Fruit fly (Drosophila melanogaster) ovary, adult (tissue): ENCODE measurements around the gene CG43273.

Source experiments
- CG17801 ChIP-seq: fragments of 200-800 bp; optimal IDR thresholded peaks from 2 replicates; lab custom pipeline; 2019; ENCODE audit warnings: missing biosample characterization, mild to moderate bottlenecking, missing genetic modification characterization, moderate library complexity; ENCODE audit not compliant: partially characterized antibody

The CG43273 gene

DNA sequence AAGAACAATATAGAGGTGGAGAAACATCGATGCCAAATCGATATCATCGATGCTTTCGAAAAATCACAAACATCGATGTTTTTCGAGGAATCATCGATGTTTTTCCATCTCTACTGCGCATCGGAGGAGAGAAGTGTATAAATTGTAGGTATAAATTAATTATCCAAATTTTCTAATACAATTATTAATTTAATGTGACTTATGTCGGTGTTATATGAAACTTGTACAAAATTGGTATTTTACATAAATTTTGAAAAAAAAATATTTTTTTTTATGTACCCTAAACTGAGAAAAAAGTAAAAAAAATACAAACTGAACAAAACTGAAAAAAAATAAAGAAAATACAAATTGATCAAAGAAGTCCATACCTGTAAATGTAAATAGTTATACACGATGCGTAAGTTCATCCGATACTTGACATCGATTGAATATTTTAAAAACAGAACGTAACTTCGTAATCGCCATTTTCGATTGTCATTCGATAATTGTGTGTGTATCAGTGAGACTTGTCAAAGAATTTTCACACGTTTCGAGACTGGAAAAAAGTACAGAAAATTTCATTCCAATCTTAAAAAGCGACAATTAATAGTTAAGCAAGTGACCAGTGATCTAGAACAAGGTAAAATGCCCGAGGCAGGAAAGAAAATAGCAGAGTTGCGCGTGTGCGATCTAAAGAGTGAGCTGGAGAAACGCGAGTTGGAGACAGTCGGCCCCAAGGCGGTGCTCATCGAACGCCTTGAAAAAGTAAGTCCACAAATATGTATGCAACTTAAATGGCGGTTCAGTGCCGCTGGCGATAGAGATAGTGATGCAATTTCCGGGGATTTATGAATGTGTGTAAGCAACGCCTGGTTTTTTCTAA, 12.9 kb upstream of the CG43273 start, which contains the start of the genes CG5808 and Saf-B:
Gene CG5808, minus strand, starts transcription at position 15 of the 862 bp plus-strand sequence.
Gene Saf-B, plus strand, starts transcription at position 472 of the 862 bp plus-strand sequence.
- TF ChIP-seq CG17801 (GFP tag; lab: Kevin White, UChicago), result no peak

DNA sequence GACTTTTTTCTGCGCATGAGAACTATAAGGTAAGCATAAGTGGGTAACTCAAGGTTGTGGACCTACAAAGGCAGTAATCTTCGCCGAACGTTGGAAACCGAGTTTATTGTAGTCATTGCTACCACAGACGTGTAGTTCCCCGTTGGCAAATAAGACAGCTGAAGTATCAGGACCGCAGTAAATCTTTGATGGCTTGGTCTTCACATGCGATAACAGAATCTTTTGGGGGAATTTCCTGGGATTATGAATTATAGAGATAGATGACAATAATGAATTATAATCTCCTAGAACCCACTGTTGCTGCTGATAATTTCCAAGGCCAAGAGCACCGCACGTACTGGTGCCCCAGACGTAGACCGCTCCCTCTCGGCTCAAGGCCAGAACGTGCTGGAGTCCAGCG, 7.0 kb upstream of the CG43273 start:
- no peak for TF ChIP-seq CG17801 (GFP tag; lab: Kevin White, UChicago)

DNA sequence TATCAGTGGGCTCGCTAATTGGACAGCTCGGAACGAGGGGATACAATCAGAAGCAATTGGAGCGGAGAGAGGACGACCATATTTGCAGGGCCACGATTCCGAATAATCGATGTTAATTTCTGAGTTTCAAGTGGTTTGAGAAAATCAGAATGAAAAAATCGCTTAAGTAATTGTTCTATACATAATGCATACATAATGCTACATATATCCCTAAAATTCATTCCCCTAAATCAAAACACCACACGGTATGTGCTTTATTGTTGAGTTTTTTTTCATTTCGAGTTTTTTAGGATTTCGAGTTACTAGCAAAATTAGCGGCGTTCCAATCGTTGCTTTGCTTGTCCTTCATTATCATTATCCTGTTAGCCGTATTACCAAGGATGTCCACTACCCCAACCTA, 4.6 kb upstream of the CG43273 start, which contains the start of gene niki:
Gene niki, minus strand, starts transcription at position 101 of the 400 bp plus-strand sequence.
- TF ChIP-seq CG17801 (GFP tag; lab: Kevin White, UChicago), result no peak

DNA sequence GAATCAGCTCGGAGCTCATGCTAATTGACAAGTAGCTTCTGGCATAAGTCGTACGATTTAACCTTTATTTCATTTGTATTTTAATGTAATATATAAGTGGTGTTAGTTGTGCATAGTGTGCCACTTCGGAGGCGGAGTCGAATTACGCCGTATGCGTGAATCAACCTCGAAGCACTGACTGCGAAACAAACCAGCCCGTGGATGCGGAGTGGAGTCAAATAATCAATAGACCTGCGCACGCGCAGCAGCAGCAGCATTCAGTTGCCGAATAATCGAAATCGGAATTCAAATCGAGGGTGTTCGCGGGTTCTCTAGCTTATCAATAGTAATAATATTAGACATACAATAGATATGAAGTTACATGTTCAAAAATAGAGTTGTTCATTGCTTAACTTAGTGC, 1.9 kb upstream of the CG43273 start, which contains the start of gene RabX4:
Gene RabX4, minus strand, starts transcription at position 176 of the 400 bp plus-strand sequence.
- TF ChIP-seq CG17801 (GFP tag; lab: Kevin White, UChicago), result no peak

DNA sequence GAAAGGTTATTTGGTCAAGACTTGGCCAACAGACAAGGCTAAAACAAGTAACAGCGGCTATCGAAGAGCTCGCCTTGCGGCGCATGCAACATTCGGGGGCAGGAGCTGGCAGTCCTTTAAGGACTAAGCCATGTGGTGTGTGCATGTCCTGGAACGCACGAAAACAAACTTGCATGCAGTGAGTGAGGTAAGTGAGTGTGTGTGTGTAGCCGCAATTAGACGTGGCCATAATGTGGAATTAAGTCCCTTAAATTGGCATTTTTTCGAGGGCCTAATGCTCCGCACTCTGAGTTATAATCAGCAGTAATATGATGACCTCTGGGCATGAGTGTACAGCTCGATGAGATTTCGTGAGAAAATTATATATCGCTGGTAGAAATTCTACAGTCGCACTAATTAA, 3.6 kb downstream of the CG43273 start, which contains the start of gene sosie:
Gene sosie, plus strand, starts transcription at position 301 of the 400 bp plus-strand sequence.
- no peak for TF ChIP-seq CG17801 (GFP tag; lab: Kevin White, UChicago)

DNA sequence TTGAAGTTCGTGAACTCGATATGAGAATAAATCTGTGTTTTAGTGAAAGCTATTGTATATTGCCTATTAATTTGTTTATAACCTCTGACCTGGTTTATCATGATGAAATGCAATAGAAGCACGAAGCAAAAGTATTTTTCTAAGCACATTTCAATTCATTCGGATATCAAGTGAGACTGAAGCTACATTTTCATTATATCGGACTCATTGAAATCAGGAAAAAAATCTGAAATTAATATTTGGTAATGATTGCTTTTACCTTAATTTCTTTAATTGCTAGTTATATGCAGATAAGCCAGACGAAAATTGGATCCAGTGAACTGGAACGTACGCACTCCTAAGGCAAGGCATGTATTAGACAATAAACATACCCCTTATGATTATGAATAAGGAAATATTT, 11.0 kb downstream of the CG43273 start, which contains the start of gene CG33658:
Gene CG33658, minus strand, starts transcription at position 101 of the 400 bp plus-strand sequence.
- TF ChIP-seq CG17801 (GFP tag; lab: Kevin White, UChicago), result no peak

DNA sequence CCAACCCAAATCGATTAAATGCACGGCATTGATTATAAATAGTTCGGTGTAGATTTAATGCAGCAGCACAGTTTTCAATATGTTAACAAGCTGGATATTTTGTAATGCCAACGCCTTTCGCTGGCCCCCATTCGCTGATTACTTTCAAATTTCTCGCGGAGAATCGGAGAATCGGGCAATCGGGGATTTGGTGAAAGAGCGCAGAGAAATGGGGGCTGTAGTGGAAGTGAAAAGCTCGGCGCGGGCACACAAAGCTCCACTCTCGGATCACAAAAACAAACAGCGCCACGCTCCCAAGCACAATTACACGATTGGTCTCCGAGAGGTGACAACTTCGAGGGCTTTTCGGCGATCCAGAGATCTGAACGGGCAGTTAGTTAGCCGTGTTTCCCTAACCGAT, 11.5 kb downstream of the CG43273 start, which contains the start of gene Esp:
Gene Esp, plus strand, starts transcription at position 301 of the 400 bp plus-strand sequence.
- no peak for TF ChIP-seq CG17801 (GFP tag; lab: Kevin White, UChicago)

DNA sequence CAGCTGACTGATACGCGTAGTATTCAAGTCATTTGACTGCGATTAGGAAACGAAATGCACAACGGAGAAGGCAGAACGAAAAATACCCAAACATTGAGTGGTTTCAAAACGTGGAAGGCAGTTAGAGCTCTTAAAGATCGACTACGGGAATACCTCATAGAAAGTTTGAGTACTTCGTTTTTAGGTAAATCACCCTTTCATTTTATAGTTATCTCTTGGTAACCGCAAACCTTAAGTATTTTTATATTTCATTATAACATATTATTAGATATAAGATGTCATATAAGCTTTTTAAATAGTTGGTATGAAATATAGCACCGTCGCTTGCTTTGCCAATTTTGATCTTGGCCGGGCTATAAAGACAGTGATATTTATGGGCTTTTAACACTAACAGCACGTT, 15.0 kb downstream of the CG43273 start:
- TF ChIP-seq CG17801 (GFP tag; lab: Kevin White, UChicago), result no peak

DNA sequence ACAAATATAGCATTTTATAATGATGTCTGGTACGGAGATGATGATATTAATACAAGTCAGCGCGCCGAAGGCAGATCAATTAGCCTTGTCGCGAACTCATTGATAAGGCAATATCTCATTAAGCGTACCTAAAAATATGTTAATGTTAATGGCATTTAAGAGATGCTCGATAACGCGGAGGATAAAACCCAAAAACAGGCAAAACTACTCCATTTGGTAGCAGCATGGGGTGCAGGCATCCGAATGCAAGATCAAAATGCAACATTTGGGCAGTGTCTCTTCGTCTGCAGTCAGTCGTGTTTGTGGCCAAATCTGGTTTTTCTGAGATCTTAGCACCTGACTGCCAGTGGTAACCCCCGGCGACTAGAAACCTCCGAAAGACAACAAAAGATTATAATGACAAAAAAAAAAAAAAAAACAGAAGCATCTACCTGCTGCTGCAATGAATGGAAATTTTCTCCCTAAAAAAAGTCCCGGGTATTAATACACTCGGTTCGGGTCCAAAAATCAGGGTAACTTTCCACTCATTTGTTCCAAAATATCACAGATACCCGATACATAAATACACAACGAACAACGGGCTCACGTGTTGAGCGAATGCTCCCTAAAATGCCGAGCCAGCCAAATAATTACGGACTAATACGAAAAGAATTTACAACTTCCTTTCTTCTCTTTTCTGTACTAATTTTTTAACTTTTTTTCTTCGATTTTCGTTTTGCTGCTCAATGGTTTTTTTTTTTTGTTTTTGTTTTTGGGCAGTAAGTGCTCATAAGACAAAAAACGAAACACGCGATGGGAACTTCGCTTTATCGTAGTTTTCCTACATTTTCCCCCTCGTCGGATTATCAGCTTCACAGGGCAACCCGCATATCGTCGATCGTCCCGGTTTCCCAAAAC, 16.1 kb downstream of the CG43273 start:
- TF ChIP-seq CG17801 (GFP tag; lab: Kevin White, UChicago), result peak; percentile 71

DNA sequence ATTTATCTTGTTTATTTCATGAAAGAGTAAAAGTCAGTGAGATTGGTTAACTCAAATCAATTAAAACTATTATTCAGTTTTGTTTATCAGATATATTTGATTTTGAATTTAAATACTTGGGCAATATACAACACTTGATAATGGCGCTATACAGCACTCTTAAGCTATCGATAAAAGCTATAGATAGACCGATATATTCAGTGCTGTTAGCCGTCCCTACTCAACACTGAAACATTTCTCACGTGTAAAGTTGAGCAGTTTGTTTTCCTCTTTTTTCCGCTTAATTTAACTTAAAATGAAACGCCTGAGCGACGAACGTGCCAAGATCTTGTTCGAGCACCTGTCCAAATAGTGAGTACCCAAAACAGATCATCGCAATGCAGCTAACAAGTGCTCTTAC, 20.3 kb downstream of the CG43273 start, which contains the start of gene CG7006:
Gene CG7006, plus strand, starts transcription at position 208 of the 400 bp plus-strand sequence.
- peak; percentile 74 for TF ChIP-seq CG17801 (GFP tag; lab: Kevin White, UChicago)

DNA sequence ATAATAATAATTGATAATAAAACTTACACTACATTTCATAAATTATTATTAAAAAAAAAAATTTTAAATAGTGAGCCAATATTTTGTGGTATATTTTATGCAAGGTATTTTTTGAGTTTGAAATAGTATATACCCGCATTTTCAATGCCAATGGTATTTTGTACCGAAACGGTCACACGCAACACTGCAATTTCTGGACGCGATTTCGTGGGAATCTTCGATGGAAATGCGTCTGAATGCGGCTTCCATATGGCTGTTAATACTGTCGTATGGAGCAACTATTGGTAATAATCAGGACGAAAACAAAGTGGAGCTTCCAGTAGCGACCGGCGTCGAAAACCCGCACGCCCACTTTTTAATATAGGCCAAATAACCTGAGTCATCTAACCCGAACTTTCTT, 21.3 kb downstream of the CG43273 start, which contains the start of gene Nct:
Gene Nct, plus strand, starts transcription at position 173 of the 400 bp plus-strand sequence.
- TF ChIP-seq CG17801 (GFP tag; lab: Kevin White, UChicago), result peak; percentile 40

DNA sequence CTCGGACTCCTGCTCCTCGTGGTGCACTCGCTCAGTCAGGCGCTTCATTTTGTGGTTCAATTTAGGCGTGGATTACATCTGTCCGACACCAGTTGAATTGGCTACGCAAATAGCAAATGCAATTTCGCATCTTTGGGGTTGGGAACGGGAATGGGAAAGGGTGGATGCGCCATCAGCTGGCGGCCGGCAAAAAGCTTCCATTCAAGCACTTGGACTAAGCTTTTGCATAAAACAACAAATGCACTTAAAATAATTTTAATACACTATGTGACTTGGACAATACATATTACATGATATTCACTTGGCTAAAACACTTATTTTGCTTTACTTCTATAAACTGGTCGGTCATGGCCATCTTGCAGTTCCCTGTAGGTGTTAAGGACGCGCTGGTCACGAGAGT, 26.0 kb downstream of the CG43273 start, which contains the start of gene HDAC11:
Gene HDAC11, minus strand, starts transcription at position 101 of the 400 bp plus-strand sequence.
- no peak for TF ChIP-seq CG17801 (GFP tag; lab: Kevin White, UChicago)

DNA sequence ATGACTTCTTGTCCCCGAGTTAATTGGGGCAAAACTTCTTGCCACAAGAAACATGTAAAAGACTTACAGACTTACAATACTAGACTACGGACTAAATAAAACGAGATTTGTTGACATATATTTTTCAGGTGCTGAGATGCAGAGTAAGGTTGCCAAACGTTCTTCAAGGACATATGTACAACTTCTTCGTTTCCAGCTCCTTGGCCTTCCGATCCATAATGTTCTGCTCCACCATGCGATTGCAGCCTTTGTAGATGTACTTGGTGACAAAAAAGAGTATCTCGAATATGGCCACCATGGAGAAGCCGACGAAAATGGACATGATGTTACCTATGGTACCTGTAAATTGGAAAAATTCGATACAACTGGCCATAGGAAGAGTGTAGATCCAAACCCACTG, 27.4 kb downstream of the CG43273 start, which contains the start of gene CAH4:
Gene CAH4, minus strand, starts transcription at position 101 of the 400 bp plus-strand sequence.
- TF ChIP-seq CG17801 (GFP tag; lab: Kevin White, UChicago), result no peak

DNA sequence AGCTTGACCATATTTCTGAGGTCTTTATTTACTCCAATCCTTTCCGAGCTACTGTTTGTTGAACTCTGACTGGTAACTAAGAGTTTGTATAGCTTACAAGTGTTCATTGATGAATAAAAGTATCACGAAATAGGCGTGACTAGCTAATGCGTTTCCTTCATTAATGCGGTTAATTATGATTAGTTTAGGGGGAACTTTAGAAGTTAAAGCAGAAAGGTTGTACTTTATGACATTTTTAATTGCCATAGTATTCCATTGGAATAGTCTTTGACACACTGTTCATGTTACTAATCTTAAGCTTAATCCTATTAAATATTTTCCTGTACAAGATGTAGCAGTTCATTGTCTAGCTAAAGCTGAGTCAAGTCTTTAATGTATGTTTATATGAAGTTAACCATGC, 29.6 kb downstream of the CG43273 start, which contains the start of gene ppk22:
Gene ppk22, minus strand, starts transcription at position 101 of the 400 bp plus-strand sequence.
- TF ChIP-seq CG17801 (GFP tag; lab: Kevin White, UChicago), result no peak
